Fruit fly (Drosophila melanogaster) whole organism, embryonic: ENCODE results near the gene Rad1.
A peak's percentile ranks its signal among the peaks of the same experiment; 100 is the strongest.

Source experiments
- Adf1 ChIP-seq: fragments of 200-800 bp; sonication (Bioruptor generic); IDR thresholded peaks from 2 replicates; pipeline ENCODE4 v1.3.6; 2022; ENCODE audit warnings: missing biosample characterization, missing genetic modification characterization
- B-H2 ChIP-seq: fragments of 200-800 bp; sonication (Bioruptor generic); optimal IDR thresholded peaks from 2 replicates; lab custom pipeline; 2018; ENCODE audit warnings: missing biosample characterization, mild to moderate bottlenecking, missing genetic modification characterization
- Bteb2 ChIP-seq: fragments of 200-800 bp; sonication (Bioruptor generic); optimal IDR thresholded peaks from 2 replicates; lab custom pipeline; 2016; ENCODE audit warnings: missing biosample characterization, missing genetic modification characterization
- CG10267 ChIP-seq: fragments of 200-800 bp; sonication (Bioruptor generic); optimal IDR thresholded peaks from 2 replicates; lab custom pipeline; 2018; ENCODE audit warnings: missing biosample characterization, mild to moderate bottlenecking, missing genetic modification characterization, moderate library complexity
- CG10979 ChIP-seq: fragments of 200-800 bp; sonication (Bioruptor generic); optimal IDR thresholded peaks from 2 replicates; lab custom pipeline; 2018; ENCODE audit warnings: missing biosample characterization, mild to moderate bottlenecking, missing genetic modification characterization, moderate library complexity
- CG11504 ChIP-seq: fragments of 200-800 bp; sonication (Bioruptor generic); optimal IDR thresholded peaks from 3 replicates; lab custom pipeline; 2019; ENCODE audit warnings: missing biosample characterization, mild to moderate bottlenecking, missing genetic modification characterization, moderate library complexity
- CG12155 ChIP-seq: fragments of 200-800 bp; sonication (Bioruptor generic); optimal IDR thresholded peaks from 3 replicates; lab custom pipeline; 2016; ENCODE audit warnings: missing biosample characterization, missing genetic modification characterization
- CG12942 ChIP-seq: fragments of 200-800 bp; sonication (Bioruptor generic); optimal IDR thresholded peaks from 3 replicates; lab custom pipeline; 2016; ENCODE audit warnings: missing biosample characterization, missing genetic modification characterization
- CG14050 ChIP-seq: fragments of 200-800 bp; sonication (Bioruptor generic); IDR thresholded peaks from 3 replicates; pipeline ENCODE4 v1.3.6; 2022; ENCODE audit warnings: missing biosample characterization, missing genetic modification characterization
- CG15514 ChIP-seq: fragments of 200-800 bp; sonication (Bioruptor generic); optimal IDR thresholded peaks from 3 replicates; lab custom pipeline; 2017; ENCODE audit warnings: missing biosample characterization, missing genetic modification characterization, mild to moderate bottlenecking, moderate library complexity, missing genetic modification reagents
- CG17186 ChIP-seq: fragments of 200-800 bp; sonication (Bioruptor generic); optimal IDR thresholded peaks from 3 replicates; lab custom pipeline; 2017; ENCODE audit warnings: missing biosample characterization, missing genetic modification reagents, missing genetic modification characterization
- CG17359 ChIP-seq: fragments of 200-800 bp; sonication (Bioruptor generic); optimal IDR thresholded peaks from 3 replicates; lab custom pipeline; 2018; ENCODE audit warnings: missing biosample characterization, mild to moderate bottlenecking, missing genetic modification characterization, moderate library complexity
- CG17912 ChIP-seq: fragments of 200-800 bp; sonication (Bioruptor generic); optimal IDR thresholded peaks from 2 replicates; lab custom pipeline; 2018; ENCODE audit warnings: missing biosample characterization, mild to moderate bottlenecking, missing genetic modification characterization
- CG18011 ChIP-seq: fragments of 200-800 bp; sonication (Bioruptor generic); optimal IDR thresholded peaks from 2 replicates; lab custom pipeline; 2017; ENCODE audit warnings: missing biosample characterization, missing genetic modification characterization, mild to moderate bottlenecking, moderate library complexity, missing genotype
- CG2116 ChIP-seq: fragments of 200-800 bp; sonication (Bioruptor generic); optimal IDR thresholded peaks from 3 replicates; lab custom pipeline; 2018; ENCODE audit warnings: missing biosample characterization, mild to moderate bottlenecking, missing genetic modification characterization
- CG2129 ChIP-seq: fragments of 200-800 bp; sonication (Bioruptor generic); IDR thresholded peaks from 2 replicates; pipeline ENCODE4 v1.3.6; 2022; ENCODE audit warnings: missing biosample characterization, missing genetic modification characterization; ENCODE audit not compliant: partially characterized antibody
- CG2712 ChIP-seq: fragments of 200-800 bp; optimal IDR thresholded peaks from 3 replicates; lab custom pipeline; 2019; ENCODE audit warnings: missing biosample characterization, mild to moderate bottlenecking, missing genetic modification characterization, moderate library complexity
- CG32767 ChIP-seq: fragments of 200-800 bp; sonication (Bioruptor generic); IDR thresholded peaks from 2 replicates; pipeline ENCODE4 v1.3.6; 2022; ENCODE audit warnings: missing biosample characterization, missing genetic modification characterization
- CG3281 ChIP-seq: fragments of 200-800 bp; sonication (Bioruptor generic); optimal IDR thresholded peaks from 3 replicates; lab custom pipeline; 2017; ENCODE audit warnings: missing biosample characterization, mild to moderate bottlenecking, missing genetic modification characterization
- CG42726 ChIP-seq: fragments of 200-800 bp; sonication (Bioruptor generic); IDR thresholded peaks from 2 replicates; pipeline ENCODE4 v1.3.6; 2022; ENCODE audit warnings: missing biosample characterization, missing genetic modification characterization; ENCODE audit not compliant: partially characterized antibody
- CG4282 ChIP-seq: fragments of 200-800 bp; sonication (Bioruptor generic); optimal IDR thresholded peaks from 2 replicates; lab custom pipeline; 2016; ENCODE audit warnings: missing biosample characterization, missing genetic modification characterization
- CG4360 ChIP-seq: fragments of 200-800 bp; sonication (Bioruptor generic); IDR thresholded peaks from 2 replicates; pipeline ENCODE4 v1.3.6; 2022; ENCODE audit warnings: missing biosample characterization, missing genetic modification characterization
- CG4820 ChIP-seq: fragments of 200-800 bp; sonication (Bioruptor generic); optimal IDR thresholded peaks from 3 replicates; lab custom pipeline; 2016; ENCODE audit warnings: missing biosample characterization, missing genetic modification characterization
- CG5245 ChIP-seq: fragments of 200-800 bp; sonication (Bioruptor generic); optimal IDR thresholded peaks from 3 replicates; lab custom pipeline; 2016; ENCODE audit warnings: missing biosample characterization, missing genetic modification characterization
- CG6683 ChIP-seq: fragments of 200-800 bp; sonication (Bioruptor generic); optimal IDR thresholded peaks from 2 replicates; lab custom pipeline; 2017; ENCODE audit warnings: missing biosample characterization, mild to moderate bottlenecking, missing genetic modification characterization, missing genetic modification reagents
- CG6765 ChIP-seq: fragments of 200-800 bp; sonication (Bioruptor generic); optimal IDR thresholded peaks from 3 replicates; lab custom pipeline; 2017; ENCODE audit warnings: missing biosample characterization, mild to moderate bottlenecking, missing genetic modification characterization
- CG7963 ChIP-seq: fragments of 200-800 bp; sonication (Bioruptor generic); IDR thresholded peaks from 3 replicates; pipeline ENCODE4 v1.3.6; 2022; ENCODE audit warnings: missing biosample characterization, missing genetic modification characterization; ENCODE audit not compliant: partially characterized antibody
- CG9437 ChIP-seq: fragments of 200-800 bp; sonication (Bioruptor generic); optimal IDR thresholded peaks from 2 replicates; lab custom pipeline; 2018; ENCODE audit warnings: missing biosample characterization, mild to moderate bottlenecking, missing genetic modification characterization
- Dad ChIP-seq: fragments of 200-800 bp; sonication (Bioruptor generic); optimal IDR thresholded peaks from 3 replicates; lab custom pipeline; 2016; ENCODE audit warnings: missing biosample characterization, missing genetic modification characterization
- Dbx ChIP-seq: fragments of 200-800 bp; sonication (Bioruptor generic); IDR thresholded peaks from 3 replicates; pipeline ENCODE4 v1.3.6; 2022; ENCODE audit warnings: missing biosample characterization, missing genetic modification characterization
- Ets97D ChIP-seq: fragments of 200-800 bp; sonication (Bioruptor generic); optimal IDR thresholded peaks from 3 replicates; lab custom pipeline; 2016; ENCODE audit warnings: missing biosample characterization, missing genetic modification characterization
- GATAe ChIP-seq: fragments of 200-800 bp; sonication (Bioruptor generic); conservative IDR thresholded peaks from 2 replicates; pipeline ENCODE4 v1.3.6; 2022; ENCODE audit warnings: missing biosample characterization, missing genetic modification characterization
- HLH3B ChIP-seq: fragments of 200-800 bp; sonication (Bioruptor generic); IDR thresholded peaks from 2 replicates; pipeline ENCODE4 v1.3.6; 2022; ENCODE audit warnings: missing biosample characterization, missing genetic modification characterization
- Hmx ChIP-seq: fragments of 200-800 bp; sonication (Bioruptor generic); optimal IDR thresholded peaks from 2 replicates; lab custom pipeline; 2016; ENCODE audit warnings: missing biosample characterization, missing genetic modification characterization
- Kr ChIP-seq: fragments of 200-800 bp; sonication (Bioruptor generic); optimal IDR thresholded peaks from 2 replicates; lab custom pipeline; 2017; ENCODE audit warnings: missing biosample characterization, mild to moderate bottlenecking, missing genetic modification characterization
- NC2β ChIP-seq: fragments of 200-800 bp; sonication (Bioruptor generic); optimal IDR thresholded peaks from 2 replicates; lab custom pipeline; 2016; ENCODE audit warnings: missing biosample characterization, missing genetic modification characterization
- Sox100B ChIP-seq: fragments of 200-800 bp; sonication (Bioruptor generic); optimal IDR thresholded peaks from 3 replicates; lab custom pipeline; 2018; ENCODE audit warnings: missing biosample characterization, mild to moderate bottlenecking, missing genetic modification characterization
- YL-1 ChIP-seq: fragments of 200-800 bp; sonication (Bioruptor generic); optimal IDR thresholded peaks from 3 replicates; lab custom pipeline; 2017; ENCODE audit warnings: missing biosample characterization, mild to moderate bottlenecking, missing genetic modification characterization
- cg ChIP-seq: fragments of 200-800 bp; sonication (Bioruptor generic); optimal IDR thresholded peaks from 3 replicates; lab custom pipeline; 2019; ENCODE audit warnings: missing biosample characterization, mild to moderate bottlenecking, missing genetic modification characterization, moderate library complexity
- fru ChIP-seq: fragments of >200 bp; optimal IDR thresholded peaks from 2 replicates; lab custom pipeline; 2017
- grau ChIP-seq: fragments of 200-800 bp; optimal IDR thresholded peaks from 3 replicates; lab custom pipeline; 2019; ENCODE audit warnings: missing biosample characterization, mild to moderate bottlenecking, missing genetic modification characterization, moderate library complexity
- jigr1 ChIP-seq: fragments of 200-800 bp; sonication (Bioruptor generic); IDR thresholded peaks from 3 replicates; pipeline ENCODE4 v1.3.6; 2022; ENCODE audit warnings: missing biosample characterization, missing genetic modification characterization
- luna ChIP-seq: fragments of 200-800 bp; sonication (Bioruptor generic); optimal IDR thresholded peaks from 2 replicates; lab custom pipeline; 2016; ENCODE audit warnings: missing biosample characterization, missing genetic modification characterization
- mirr ChIP-seq: fragments of 200-800 bp; sonication (Bioruptor generic); optimal IDR thresholded peaks from 3 replicates; lab custom pipeline; 2018; ENCODE audit warnings: missing biosample characterization, mild to moderate bottlenecking, missing genetic modification characterization
- pnt ChIP-seq: fragments of 200-800 bp; sonication (Bioruptor generic); optimal IDR thresholded peaks from 3 replicates; lab custom pipeline; 2016; ENCODE audit warnings: missing biosample characterization, missing genetic modification characterization
- rib ChIP-seq: fragments of 200-800 bp; sonication (Bioruptor generic); IDR thresholded peaks from 2 replicates; pipeline ENCODE4 v1.3.6; 2022; ENCODE audit warnings: missing biosample characterization, missing genetic modification characterization
- sqz ChIP-seq: fragments of 200-800 bp; sonication (Bioruptor generic); optimal IDR thresholded peaks from 3 replicates; lab custom pipeline; 2018; ENCODE audit warnings: missing biosample characterization, mild to moderate bottlenecking, missing genetic modification characterization
- sug ChIP-seq: fragments of 200-800 bp; optimal IDR thresholded peaks from 2 replicates; lab custom pipeline; 2019; ENCODE audit warnings: missing biosample characterization, mild to moderate bottlenecking, missing genetic modification characterization, moderate library complexity
- tap ChIP-seq: fragments of 200-800 bp; optimal IDR thresholded peaks from 3 replicates; lab custom pipeline; 2019; ENCODE audit warnings: missing biosample characterization, mild to moderate bottlenecking, missing genetic modification characterization, moderate library complexity
- usp ChIP-seq: fragments of >200 bp; optimal IDR thresholded peaks from 2 replicates; lab custom pipeline; 2017; ENCODE audit warnings: missing biosample characterization, missing genetic modification characterization
- wor ChIP-seq: fragments of 200-800 bp; sonication (Bioruptor generic); IDR thresholded peaks from 2 replicates; pipeline ENCODE4 v1.3.6; 2022; ENCODE audit warnings: missing biosample characterization, missing genetic modification characterization
- z ChIP-seq: fragments of 200-800 bp; sonication (Bioruptor generic); IDR thresholded peaks from 3 replicates; pipeline ENCODE4 v1.3.6; 2022; ENCODE audit warnings: missing biosample characterization, missing genetic modification characterization

Rad1 gene

dm6 chr2L:2585285-2585684, 10.4 kb upstream of the Rad1 start, which contains the start of gene Drp1 (continued):
- peak; percentile 57; the same call in 1 of the 3 replicates for TF ChIP-seq CG7963 (GFP tag; lab: Robert Waterston, UW)
- no peak for TF ChIP-seq Hmx (GFP tag; lab: Kevin White, UChicago)
- peak; percentile 41 for TF ChIP-seq sug (tag; lab: Kevin White, UChicago)
- peak; percentile 84 for TF ChIP-seq CG15514 (GFP tag; lab: Kevin White, UChicago)
- peak; percentile 31 for TF ChIP-seq Dad (GFP tag; lab: Kevin White, UChicago)
- TF ChIP-seq GATAe (GFP tag; lab: Robert Waterston, UW) = 0 out of 2 replicates have a peak, but pooled peaks have one; percentile 15
- TF ChIP-seq CG2712 (tag; lab: Kevin White, UChicago) = peak; percentile 52
- TF ChIP-seq CG11504 (tag; lab: Kevin White, UChicago) = no peak
- TF ChIP-seq CG4360 (GFP tag; lab: Robert Waterston, UW) = peak; percentile 18; the same call in 1 of the 2 replicates
- no peak for TF ChIP-seq CG2129
- peak; percentile 72 for TF ChIP-seq Dbx (GFP tag; lab: Robert Waterston, UW)
- TF ChIP-seq Ets97D (GFP tag; lab: Kevin White, UChicago) = peak; percentile 87
- TF ChIP-seq CG14050 (GFP tag; lab: Robert Waterston, UW) = no peak
- peak; percentile 18 for TF ChIP-seq CG18011
- peak; percentile 92 for TF ChIP-seq CG42726
- TF ChIP-seq CG4820 (GFP tag; lab: Kevin White, UChicago) = no peak
- TF ChIP-seq Adf1 (GFP tag; lab: Robert Waterston, UW) = no peak
- TF ChIP-seq cg (GFP tag; lab: Kevin White, UChicago) = no peak
- peak; percentile 92 for TF ChIP-seq rib (GFP tag; lab: Robert Waterston, UW)
- no peak for TF ChIP-seq CG6765
- no peak for TF ChIP-seq Sox100B (GFP tag; lab: Kevin White, UChicago)
- TF ChIP-seq luna (GFP tag; lab: Kevin White, UChicago) = no peak
- no peak for TF ChIP-seq z (GFP tag; lab: Robert Waterston, UW)
- TF ChIP-seq mirr (GFP tag; lab: Kevin White, UChicago) = peak; percentile 22
- peak; percentile 66 for TF ChIP-seq YL-1 (GFP tag; lab: Kevin White, UChicago)
- no peak for TF ChIP-seq usp (GFP tag; lab: Kevin White, UChicago)
- peak; percentile 57 for TF ChIP-seq NC2β (GFP tag; lab: Kevin White, UChicago)
- peak; percentile 96 for TF ChIP-seq CG10267 (tag; lab: Kevin White, UChicago)
- no peak for TF ChIP-seq Bteb2 (GFP tag; lab: Kevin White, UChicago)
- peak; percentile 36 for TF ChIP-seq CG12155
- TF ChIP-seq CG17912 (GFP tag; lab: Kevin White, UChicago) = peak; percentile 66
- peak; percentile 21 for TF ChIP-seq CG3281 (GFP tag; lab: Kevin White, UChicago)
- no peak for TF ChIP-seq CG9437 (GFP tag; lab: Kevin White, UChicago)
- TF ChIP-seq CG32767 (GFP tag; lab: Robert Waterston, UW) = no peak
- no peak for TF ChIP-seq jigr1 (GFP tag; lab: Robert Waterston, UW)
- TF ChIP-seq sqz (GFP tag; lab: Kevin White, UChicago) = no peak
- no peak for TF ChIP-seq tap (tag; lab: Kevin White, UChicago)
- TF ChIP-seq CG4282 (GFP tag; lab: Kevin White, UChicago) = peak; percentile 64
- no peak for TF ChIP-seq CG6683 (GFP tag; lab: Kevin White, UChicago)
- peak; percentile 71 for TF ChIP-seq B-H2
- peak; percentile 47; the same call in 1 of the 2 replicates for TF ChIP-seq HLH3B
- TF ChIP-seq Kr = no peak
- peak; percentile 37 for TF ChIP-seq grau (tag; lab: Kevin White, UChicago)
- no peak for TF ChIP-seq fru
- peak; percentile 14 for TF ChIP-seq CG5245 (GFP tag; lab: Kevin White, UChicago)
- peak; percentile 76 for TF ChIP-seq CG17186 (GFP tag; lab: Kevin White, UChicago)
- peak; percentile 46 for TF ChIP-seq pnt (GFP tag; lab: Kevin White, UChicago)
- peak; percentile 65 for TF ChIP-seq CG12942
- TF ChIP-seq CG2116 (GFP tag; lab: Kevin White, UChicago) = peak; percentile 51
- no peak for TF ChIP-seq wor (GFP tag; lab: Robert Waterston, UW)
- TF ChIP-seq CG10979 (tag; lab: Kevin White, UChicago) = no peak
- TF ChIP-seq CG17359 (tag; lab: Kevin White, UChicago) = peak; percentile 24
